Fruit fly (Drosophila melanogaster) S2 (cell line): ENCODE data around the gene P5CDh2.

Experiments
- CG8478 ChIP-seq: fragments of >200 bp; optimal IDR thresholded peaks from 2 replicates; lab custom pipeline; 2018
- CTCF ChIP-seq, 2 experiments: fragments of >200 bp; optimal IDR thresholded peaks; 2 replicates each; lab custom pipeline; 2018

P5CDh2 gene

DNA sequence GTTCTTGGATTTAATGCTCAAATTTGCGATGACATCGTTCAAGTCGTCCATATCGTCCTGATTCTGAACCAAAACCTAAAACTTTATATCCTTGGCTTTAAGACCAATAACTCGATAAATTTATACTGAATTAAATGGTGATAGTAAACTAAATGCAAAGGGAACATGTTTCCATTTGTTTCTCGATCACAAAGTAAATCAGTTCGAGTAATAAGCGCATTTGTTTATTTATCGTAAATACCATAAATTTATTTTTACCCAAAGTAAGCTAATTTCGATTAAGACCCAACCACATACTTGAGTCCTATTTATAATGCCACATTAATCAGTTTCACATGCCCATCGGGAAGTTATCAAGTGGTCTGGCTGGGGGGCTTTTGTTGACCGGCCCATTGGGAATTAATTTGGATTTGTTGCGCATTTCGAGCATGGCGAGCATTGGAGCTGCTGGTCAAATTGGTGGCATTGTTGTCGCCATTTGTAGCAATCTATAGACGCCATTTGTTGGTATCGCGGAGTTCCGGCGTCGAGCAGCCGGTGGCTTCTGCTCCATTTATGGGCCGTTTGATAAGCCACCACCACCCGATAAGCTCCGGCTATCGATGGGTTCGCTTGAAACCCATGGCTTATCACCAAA lies 8.2 kb upstream of the P5CDh2 start, which contains the start of gene CG31174:
TSS of gene CG31174 (minus strand) at position 51 of the 637 bp plus-strand sequence.
- no peak for TF ChIP-seq CG8478 (lab: Kevin White, UChicago)
- no peak for TF ChIP-seq CTCF (optimal IDR thresholded peaks at IDR 0.05; lab: Kevin White, UChicago)

DNA sequence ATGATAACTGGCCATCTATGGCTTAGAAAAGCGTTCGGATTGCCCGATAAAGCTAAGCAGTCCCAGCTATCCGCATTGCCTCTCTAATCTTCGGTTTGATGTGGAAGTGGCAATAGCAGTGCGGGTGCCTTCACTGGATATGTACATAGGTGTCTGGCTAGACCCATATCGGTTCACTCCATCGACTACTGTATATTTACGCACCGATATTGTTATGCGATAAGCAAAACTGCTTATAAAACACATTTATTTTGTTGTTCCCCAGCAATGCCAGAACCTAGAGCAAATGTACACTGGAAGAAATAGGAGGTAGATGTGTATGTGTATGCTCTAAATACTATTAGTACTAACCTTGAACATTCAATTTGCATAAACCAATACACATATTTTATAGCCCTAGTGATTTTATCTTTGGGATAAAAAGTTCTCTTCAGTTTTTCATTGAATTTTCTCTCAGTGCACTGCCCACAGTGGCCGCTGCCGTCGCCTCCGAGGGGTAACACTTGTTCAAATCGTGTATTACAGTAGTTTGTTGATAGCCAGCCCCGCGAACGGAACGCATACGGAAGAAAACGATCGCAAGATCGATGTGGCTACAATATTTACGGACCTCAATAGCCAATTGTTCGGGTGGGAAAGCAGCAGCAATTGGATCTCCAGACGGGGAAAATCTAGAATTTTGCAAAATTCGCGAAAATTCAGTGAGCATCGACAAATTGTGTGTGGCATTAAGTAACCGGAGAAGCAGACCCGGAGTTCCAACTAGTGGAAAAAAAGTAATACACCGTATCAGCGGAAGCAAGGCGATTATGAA lies 7.4 kb upstream of the P5CDh2 start, which contains the start of gene CG31431:
TSS of gene CG31431 (plus strand) at position 524 of the 814 bp plus-strand sequence.
- TF ChIP-seq CG8478 (lab: Kevin White, UChicago) (no peak), CTCF (optimal IDR thresholded peaks at IDR 0.05; lab: Kevin White, UChicago) (no peak)

DNA sequence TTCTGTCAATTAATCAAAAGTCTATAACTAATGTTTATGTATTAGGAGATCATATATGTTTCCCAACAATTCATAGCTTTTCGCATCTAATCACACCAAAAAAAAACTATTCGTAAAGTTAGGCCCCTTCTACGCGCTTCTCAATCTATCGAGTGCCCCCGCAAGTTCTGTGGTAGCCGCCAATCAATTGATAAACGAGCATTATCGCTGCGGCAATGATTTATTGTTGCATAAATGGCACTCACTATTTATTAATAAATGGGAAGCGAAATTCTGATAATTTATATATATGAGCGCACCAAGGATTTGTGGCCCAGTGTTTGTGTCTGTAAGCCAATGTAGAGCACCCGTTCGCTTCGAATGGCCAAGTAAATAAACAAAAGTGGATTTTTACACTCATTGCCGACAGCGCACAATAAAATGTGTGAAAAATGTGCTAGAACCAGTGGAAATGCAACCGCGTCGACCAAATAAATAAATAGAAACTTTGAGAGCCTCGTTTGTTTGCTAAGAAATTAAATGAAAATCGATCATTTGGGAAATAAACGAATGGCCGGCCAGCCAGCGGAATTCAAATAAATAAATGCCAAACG lies 6.3 kb upstream of the P5CDh2 start:
- TF ChIP-seq CG8478 (lab: Kevin White, UChicago): no peak
- no peak for TF ChIP-seq CTCF (optimal IDR thresholded peaks at IDR 0.05; lab: Kevin White, UChicago)

DNA sequence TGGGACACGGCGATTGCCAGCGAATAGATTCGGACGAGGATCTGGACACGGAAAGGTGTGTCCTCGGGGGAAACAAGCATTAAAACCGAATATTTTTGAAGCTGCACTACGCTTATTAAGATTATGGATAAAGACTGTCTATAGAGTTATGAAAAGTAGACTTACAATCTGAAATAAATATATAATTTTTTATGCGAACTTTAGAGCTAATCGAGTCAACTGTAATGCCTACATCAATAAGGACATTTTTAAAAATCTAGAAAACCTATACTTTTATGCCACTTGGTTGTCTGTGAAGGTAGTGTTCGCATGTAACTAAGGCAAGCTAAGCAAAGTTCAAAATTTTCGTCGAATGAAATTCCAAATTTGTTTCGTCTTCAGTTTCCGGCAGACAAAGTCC lies 4.3 kb upstream of the P5CDh2 start, which contains the start of gene CG31178:
TSS of gene CG31178 (plus strand) at position 301 of the 400 bp plus-strand sequence.
- TF ChIP-seq CTCF (optimal IDR thresholded peaks at IDR 0.05; lab: Kevin White, UChicago) (no peak), CG8478 (lab: Kevin White, UChicago) (no peak)

DNA sequence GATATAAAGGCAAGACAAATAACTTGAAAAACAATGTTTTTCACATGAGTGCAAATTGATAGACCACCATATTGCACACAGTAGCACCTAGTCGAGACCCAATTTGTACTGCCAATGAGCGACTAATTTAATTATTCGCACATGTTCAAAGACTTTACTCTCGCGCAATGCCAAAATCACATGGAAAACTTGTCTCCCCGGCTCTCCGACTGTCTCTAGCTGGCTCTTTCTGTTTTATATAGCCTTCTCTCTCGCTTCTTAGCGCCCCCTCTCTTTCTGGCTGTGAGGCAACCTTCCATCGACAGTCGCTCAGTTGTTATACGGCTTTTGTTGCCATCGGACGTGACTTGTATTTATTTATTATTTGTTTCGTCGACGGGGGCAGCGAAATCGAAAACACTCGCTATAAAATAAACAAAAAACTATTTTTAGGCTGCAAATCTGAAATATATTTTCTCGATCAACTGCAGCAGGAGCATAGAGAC lies 2.7 kb upstream of the P5CDh2 start, which contains the start of gene CG6656:
TSS of gene CG6656 (plus strand) at position 312 of the 485 bp plus-strand sequence.
- TF ChIP-seq CTCF (optimal IDR thresholded peaks at IDR 0.05; lab: Kevin White, UChicago): no peak
- TF ChIP-seq CG8478 (lab: Kevin White, UChicago): no peak

DNA sequence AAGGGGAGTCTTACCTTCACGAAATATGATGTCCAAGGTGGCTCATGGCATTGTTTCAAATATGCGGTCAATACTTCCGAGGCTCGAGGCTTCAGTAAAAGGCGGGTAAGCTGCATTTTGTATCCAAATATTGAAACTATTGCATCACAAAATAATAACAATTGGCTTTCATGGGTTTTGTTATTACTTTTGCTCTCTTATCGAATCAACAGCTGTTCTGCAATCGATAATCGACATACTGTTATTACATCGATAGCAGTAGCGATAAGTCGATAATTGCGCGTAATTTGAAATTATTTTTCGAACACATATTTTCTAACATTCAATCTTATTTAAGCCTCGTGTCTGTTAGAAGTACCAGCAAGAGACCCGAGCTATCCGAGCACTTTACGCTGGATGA lies 737 bp downstream of the P5CDh2 start, which contains the start of gene CG34148:
TSS of gene CG34148 (minus strand) at position 214 of the 400 bp plus-strand sequence.
- TF ChIP-seq CG8478 (lab: Kevin White, UChicago): no peak
- TF ChIP-seq CTCF (optimal IDR thresholded peaks at IDR 0.05; lab: Kevin White, UChicago): no peak

DNA sequence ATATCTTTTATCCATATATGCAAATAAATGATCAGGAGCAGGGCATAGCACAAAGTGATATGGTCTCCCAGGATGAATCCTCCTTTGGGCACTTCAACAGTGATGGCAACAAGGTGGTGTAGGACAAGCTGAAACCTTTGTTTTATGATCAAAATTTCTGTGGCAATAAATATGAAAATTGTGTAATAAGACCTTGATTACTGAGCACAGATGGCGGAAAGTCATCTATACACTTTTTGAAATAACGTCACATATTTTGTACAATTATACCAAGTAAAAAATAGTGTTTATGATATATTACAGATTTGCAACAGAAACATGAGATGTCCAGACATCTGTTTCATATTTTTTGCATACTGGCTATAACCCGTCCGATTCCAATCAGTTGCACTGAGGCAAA lies 2.8 kb downstream of the P5CDh2 start, which contains the start of gene CG31465:
TSS of gene CG31465 (plus strand) at position 301 of the 400 bp plus-strand sequence.
- TF ChIP-seq CTCF (optimal IDR thresholded peaks at IDR 0.05; lab: Kevin White, UChicago) (no peak), CG8478 (lab: Kevin White, UChicago) (no peak)

DNA sequence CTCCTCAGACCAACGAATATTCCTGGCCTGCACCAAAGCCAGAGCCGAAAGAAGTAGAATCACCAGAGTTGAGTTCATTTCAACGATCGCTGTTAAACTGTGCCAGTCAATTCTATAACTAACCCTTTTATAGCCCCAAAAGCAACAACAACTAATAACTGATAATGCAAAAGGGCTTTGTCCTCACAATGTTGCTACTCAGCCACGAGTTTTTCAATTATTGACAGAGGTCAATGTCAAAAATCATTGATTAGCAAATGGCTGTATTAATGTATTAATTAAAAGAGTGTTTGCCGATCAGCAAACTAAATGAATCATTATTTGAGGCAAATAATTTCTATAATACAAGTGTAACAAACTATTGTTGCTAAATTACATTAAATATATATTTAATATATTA lies 6.6 kb downstream of the P5CDh2 start, which contains the start of gene fit:
TSS of gene fit (minus strand) at position 101 of the 400 bp plus-strand sequence.
- TF ChIP-seq CG8478 (lab: Kevin White, UChicago) (no peak), CTCF (optimal IDR thresholded peaks at IDR 0.05; lab: Kevin White, UChicago) (no peak)

DNA sequence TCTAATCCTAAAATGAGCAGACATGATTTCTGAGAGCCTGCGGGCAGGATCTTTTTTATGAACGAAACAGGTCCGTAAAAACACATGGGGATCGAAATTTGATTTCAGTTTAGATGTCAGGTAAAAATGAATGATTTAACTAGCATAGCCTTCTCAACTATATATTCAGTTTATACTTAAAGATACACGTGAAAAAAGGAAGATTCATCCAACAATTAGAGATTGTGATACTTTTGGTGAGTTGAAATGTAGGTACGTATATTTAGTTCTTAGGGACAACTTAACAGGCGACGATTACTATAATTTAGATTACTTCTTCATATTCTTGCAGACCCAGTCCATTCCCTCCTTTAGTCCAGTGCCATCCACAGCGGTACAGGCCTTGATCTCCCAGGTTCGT lies 7.7 kb downstream of the P5CDh2 start, which contains the start of gene CG17819:
TSS of gene CG17819 (minus strand) at position 101 of the 400 bp plus-strand sequence.
- no peak for TF ChIP-seq CG8478 (lab: Kevin White, UChicago)

DNA sequence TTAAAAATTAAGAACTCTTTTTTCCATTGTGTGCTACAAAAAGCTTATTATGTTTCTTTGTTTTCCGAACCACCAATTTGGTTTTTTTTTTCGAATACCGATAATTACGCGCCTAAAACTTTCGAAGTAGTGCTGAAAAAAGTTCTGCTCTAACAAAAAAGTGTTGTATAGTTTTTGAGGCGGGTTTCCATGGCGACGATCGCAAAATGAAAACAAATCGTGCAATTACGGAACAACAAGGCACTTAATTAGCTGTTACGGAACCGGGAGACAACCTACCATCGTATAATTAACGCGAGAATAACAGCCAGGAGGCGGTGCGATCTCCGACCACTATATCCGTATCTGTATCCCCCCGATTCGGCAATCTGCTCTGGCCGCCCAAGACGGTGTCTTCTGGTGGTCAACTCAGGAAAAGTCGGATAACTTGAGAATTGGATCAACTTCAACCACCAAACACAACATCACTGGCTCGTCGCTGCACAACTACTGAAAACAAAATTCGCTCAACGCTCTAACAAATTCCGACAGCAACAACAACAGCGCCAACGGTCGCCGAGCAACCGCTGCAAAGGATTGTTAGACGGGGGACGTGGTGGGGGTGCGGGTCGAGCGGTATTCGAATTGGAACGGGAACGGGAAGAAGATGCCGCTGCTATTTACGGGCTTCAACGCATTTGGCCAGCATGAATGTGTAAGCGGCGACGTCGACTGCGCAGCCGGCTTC lies 9.3 kb downstream of the P5CDh2 start, which contains the start of the genes CG6678 and dnd:
TSS of gene CG6678 (plus strand) at position 169 of the 727 bp plus-strand sequence.
TSS of gene dnd (minus strand) at position 495 of the 727 bp plus-strand sequence.
- TF ChIP-seq CG8478 (lab: Kevin White, UChicago): no peak
- TF ChIP-seq CTCF (optimal IDR thresholded peaks at IDR 0.05; lab: Kevin White, UChicago): no peak

DNA sequence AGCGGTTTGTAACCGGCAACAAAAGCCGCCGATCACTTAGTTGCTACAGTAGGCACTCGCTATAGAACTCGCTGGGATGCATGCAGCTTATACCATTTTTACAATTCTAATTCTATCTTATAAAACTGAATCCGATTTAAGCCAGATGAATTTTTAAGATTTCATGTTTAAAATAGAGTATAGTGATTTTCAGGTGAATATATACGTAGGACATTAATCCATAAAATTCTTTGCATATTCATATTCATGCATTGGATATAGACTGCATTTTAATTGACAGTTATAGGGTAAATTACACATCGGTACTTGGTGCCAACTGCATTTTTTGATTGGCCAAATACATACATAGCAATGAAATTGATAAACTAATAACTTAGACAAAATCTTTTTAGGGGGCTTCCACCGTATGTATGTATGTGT lies 9.9 kb downstream of the P5CDh2 start:
- TF ChIP-seq CG8478 (lab: Kevin White, UChicago): no peak
- no peak for TF ChIP-seq CTCF (optimal IDR thresholded peaks at IDR 0.05; lab: Kevin White, UChicago)

DNA sequence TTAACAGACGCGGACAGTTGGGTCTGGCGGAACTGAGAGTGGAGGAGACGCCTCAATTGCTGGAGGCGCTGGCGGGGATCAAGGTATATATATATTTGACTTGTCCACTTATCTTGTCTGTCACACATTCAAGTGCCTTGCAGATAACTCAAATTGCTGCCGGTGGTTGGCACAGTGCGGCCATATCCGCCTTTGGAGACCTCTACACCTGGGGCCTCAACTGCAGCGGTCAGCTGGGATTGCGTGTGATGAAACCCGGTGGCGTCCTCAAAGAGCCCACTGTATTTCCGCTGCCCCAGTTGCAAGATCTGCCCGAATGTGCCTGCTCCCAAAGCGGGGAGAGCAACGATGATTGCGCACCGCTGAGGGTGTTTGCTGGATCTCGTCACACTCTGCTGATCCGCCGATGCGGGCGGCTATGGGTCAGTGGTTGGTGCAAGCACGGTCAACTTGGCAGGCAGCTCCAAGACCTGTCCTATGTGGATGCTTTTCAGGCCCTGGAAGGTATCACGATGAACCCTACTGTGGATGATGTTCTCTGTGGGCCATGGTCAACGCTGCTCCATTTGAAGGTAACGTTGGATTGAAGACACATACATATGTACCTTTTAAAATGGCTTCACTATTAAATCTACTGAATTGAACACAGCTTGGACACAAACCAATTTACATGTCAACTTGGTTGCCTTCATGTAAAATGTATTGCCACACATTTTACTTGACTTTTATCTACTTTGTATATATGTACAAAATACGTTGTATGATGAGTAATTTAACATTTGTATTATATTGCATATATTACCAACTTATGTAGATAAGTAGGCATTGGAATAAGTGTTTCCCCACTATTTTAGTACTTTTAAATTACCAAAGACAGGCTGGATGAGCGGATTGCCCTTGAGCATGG lies 11.2 kb downstream of the P5CDh2 start, which contains the start of gene CG43844:
TSS of gene CG43844 (plus strand) at position 844 of the 907 bp plus-strand sequence.
- TF ChIP-seq CTCF (optimal IDR thresholded peaks at IDR 0.05; lab: Kevin White, UChicago) (peak; percentile 76), CG8478 (lab: Kevin White, UChicago) (no peak)
